Worm (Caenorhabditis elegans): Measurements from ENCODE around the gene F40G12.10.

Gene F40G12.10

ce11 chrV:14322743-14323142, 39.4 kb downstream of the F40G12.10 start, which contains the start of gene F47B8.3:
Gene F47B8.3, minus strand, starts transcription at chrV:14323003.
- TF ChIP-seq tab-1 (GFP tag; IDR thresholded peaks at IDR 0.05) (no peak), ztf-29 (GFP tag; IDR thresholded peaks at IDR 0.05) (no peak), T22C8.4 (GFP tag; IDR thresholded peaks at IDR 0.05) (no peak), ztf-23 (GFP tag; IDR thresholded peaks at IDR 0.05) (no peak), cog-1 (tag; optimal IDR thresholded peaks at IDR 0.05) (no peak), flt-1 (GFP tag; IDR thresholded peaks at IDR 0.05) (no peak), med-1 (GFP tag; optimal IDR thresholded peaks at IDR 0.05; ENCODE audit: insufficient read depth) (no peak), ref-1 (GFP tag; conservative IDR thresholded peaks at IDR 0.05) (no peak), klf-2 (GFP tag; conservative IDR thresholded peaks at IDR 0.05) (no peak)

ce11 chrV:14324502-14325467, 41.4 kb downstream of the F40G12.10 start, which contains the start of the genes F47B8.4 and F47B8.18:
Gene F47B8.4, minus strand, starts transcription at chrV:14324673.
Gene F47B8.18, minus strand, starts transcription at chrV:14325464.
- TF ChIP-seq ref-1 (GFP tag; conservative IDR thresholded peaks at IDR 0.05): no peak
- no peak for TF ChIP-seq flt-1 (GFP tag; IDR thresholded peaks at IDR 0.05)
- no peak for TF ChIP-seq med-1 (GFP tag; optimal IDR thresholded peaks at IDR 0.05; ENCODE audit: insufficient read depth)
- TF ChIP-seq cog-1 (tag; optimal IDR thresholded peaks at IDR 0.05): no peak
- no peak for TF ChIP-seq ztf-23 (GFP tag; IDR thresholded peaks at IDR 0.05)
- no peak for TF ChIP-seq ztf-29 (GFP tag; IDR thresholded peaks at IDR 0.05)
- TF ChIP-seq klf-2 (GFP tag; conservative IDR thresholded peaks at IDR 0.05): no peak
- TF ChIP-seq T22C8.4 (GFP tag; IDR thresholded peaks at IDR 0.05): no peak
- no peak for TF ChIP-seq tab-1 (GFP tag; IDR thresholded peaks at IDR 0.05)

- TF ChIP-seq klf-2 (GFP tag; conservative IDR thresholded peaks at IDR 0.05) (no peak), tab-1 (GFP tag; IDR thresholded peaks at IDR 0.05) (no peak), ztf-29 (GFP tag; IDR thresholded peaks at IDR 0.05) (no peak), flt-1 (GFP tag; IDR thresholded peaks at IDR 0.05) (no peak), ztf-23 (GFP tag; IDR thresholded peaks at IDR 0.05) (no peak)
Observed at ce11 chrV:14327776-14328175, 44.4 kb downstream of the F40G12.10 start, which contains the start of gene F47B8.5. Gene F47B8.5, minus strand, starts transcription at chrV:14327876.

- TF ChIP-seq ztf-29 (GFP tag; IDR thresholded peaks at IDR 0.05) (no peak), cog-1 (tag; optimal IDR thresholded peaks at IDR 0.05) (no peak), ztf-23 (GFP tag; IDR thresholded peaks at IDR 0.05) (no peak), klf-2 (GFP tag; conservative IDR thresholded peaks at IDR 0.05) (no peak), tab-1 (GFP tag; IDR thresholded peaks at IDR 0.05) (no peak), T22C8.4 (GFP tag; IDR thresholded peaks at IDR 0.05) (no peak), flt-1 (GFP tag; IDR thresholded peaks at IDR 0.05) (no peak), ref-1 (GFP tag; conservative IDR thresholded peaks at IDR 0.05) (no peak), med-1 (GFP tag; optimal IDR thresholded peaks at IDR 0.05; ENCODE audit: insufficient read depth) (no peak)
Observed at ce11 chrV:14328806-14329205, 45.5 kb downstream of the F40G12.10 start, which contains the start of gene pepm-1. Gene pepm-1, plus strand, starts transcription at chrV:14329106.

ce11 chrV:14331477-14331876, 48.1 kb downstream of the F40G12.10 start, which contains the start of gene F47B8.8:
Gene F47B8.8, plus strand, starts transcription at chrV:14331733.
- TF ChIP-seq flt-1 (GFP tag; IDR thresholded peaks at IDR 0.05): no peak

- TF ChIP-seq T22C8.4 (GFP tag; IDR thresholded peaks at IDR 0.05) (no peak), klf-2 (GFP tag; conservative IDR thresholded peaks at IDR 0.05) (no peak), tab-1 (GFP tag; IDR thresholded peaks at IDR 0.05) (no peak), med-1 (GFP tag; optimal IDR thresholded peaks at IDR 0.05; ENCODE audit: insufficient read depth) (no peak), flt-1 (GFP tag; IDR thresholded peaks at IDR 0.05) (no peak), ztf-23 (GFP tag; IDR thresholded peaks at IDR 0.05) (no peak), cog-1 (tag; optimal IDR thresholded peaks at IDR 0.05) (no peak)
Observed at ce11 chrV:14333116-14333515, 49.8 kb downstream of the F40G12.10 start, which contains the start of gene srm-4. Gene srm-4, plus strand, starts transcription at chrV:14333416.

ce11 chrV:14334901-14335300, 51.6 kb downstream of the F40G12.10 start, which contains the start of gene srm-5:
Gene srm-5, plus strand, starts transcription at chrV:14335201.
- TF ChIP-seq cog-1 (tag; optimal IDR thresholded peaks at IDR 0.05) (no peak), klf-2 (GFP tag; conservative IDR thresholded peaks at IDR 0.05) (no peak), tab-1 (GFP tag; IDR thresholded peaks at IDR 0.05) (no peak)

Measured in whole organism, midembryonic.